Worm (Caenorhabditis elegans): ENCODE measurements around the gene ZC53.1.
A peak's percentile ranks its signal among the peaks of the same experiment; 100 is the strongest.

ce11 chrX:1880665-1881064, 32.5 kb downstream of the ZC53.1 start:
- no peak for TF ChIP-seq nhr-11 (tag; optimal IDR thresholded peaks at IDR 0.05)
- no peak for TF ChIP-seq ztf-4 (tag; optimal IDR thresholded peaks at IDR 0.05)
- no peak for TF ChIP-seq mdl-1 (tag; optimal IDR thresholded peaks at IDR 0.05)
- peak; percentile 32 for TF ChIP-seq nhr-77 (tag; optimal IDR thresholded peaks at IDR 0.05)
- TF ChIP-seq R02D3.7 (tag; optimal IDR thresholded peaks at IDR 0.05) = no peak
- TF ChIP-seq egl-27 (tag; optimal IDR thresholded peaks at IDR 0.05) = no peak
- peak; percentile 47 for TF ChIP-seq nfya-1 (tag; optimal IDR thresholded peaks at IDR 0.05; ENCODE audit: insufficient read depth)
